Worm (Caenorhabditis elegans) whole organism, mixed stage, embryonic: ENCODE data around the gene fbxa-9.

ENCODE experiments used
- M03D4.4 ChIP-seq: sonication (generic microtip); optimal IDR thresholded peaks from 2 replicates; lab custom pipeline; 2017; ENCODE audit warnings: mild to moderate bottlenecking, missing genetic modification characterization, missing compliant biosample characterization
- blmp-1 ChIP-seq: fragments of 150-350 bp; optimal IDR thresholded peaks from 2 replicates; lab custom pipeline; 2014; ENCODE audit warnings: missing biosample characterization, missing genetic modification characterization
- ceh-39 ChIP-seq: fragments of 150-350 bp; optimal IDR thresholded peaks from 2 replicates; lab custom pipeline; 2014; ENCODE audit warnings: missing biosample characterization, missing genetic modification characterization
- ceh-43 ChIP-seq: fragments of 200-800 bp; sonication (Bioruptor generic); optimal IDR thresholded peaks from 2 replicates; lab custom pipeline; 2018; ENCODE audit warnings: mild to moderate bottlenecking, missing genetic modification characterization, moderate library complexity, missing compliant biosample characterization
- ceh-83 ChIP-seq: fragments of 200-800 bp; sonication (Bioruptor generic); optimal IDR thresholded peaks from 2 replicates; lab custom pipeline; 2018; ENCODE audit warnings: mild to moderate bottlenecking, missing genetic modification characterization, missing compliant biosample characterization
- ces-1 ChIP-seq: fragments of 150-350 bp; optimal IDR thresholded peaks from 2 replicates; lab custom pipeline; 2014; ENCODE audit warnings: missing biosample characterization, missing genetic modification reagents, missing genetic modification characterization
- cnd-1 ChIP-seq: fragments of 200-800 bp; sonication (Bioruptor generic); optimal IDR thresholded peaks from 2 replicates; lab custom pipeline; 2018; ENCODE audit warnings: mild to moderate bottlenecking, missing genetic modification characterization, missing compliant biosample characterization
- drap-1 ChIP-seq: fragments of 200-800 bp; sonication (Bioruptor generic); optimal IDR thresholded peaks from 3 replicates; lab custom pipeline; 2018; ENCODE audit warnings: mild to moderate bottlenecking, missing genetic modification characterization, missing compliant biosample characterization
- elt-1 ChIP-seq: sonication (generic microtip); optimal IDR thresholded peaks from 2 replicates; lab custom pipeline; 2017; ENCODE audit warnings: missing genetic modification characterization, mild to moderate bottlenecking, missing compliant biosample characterization, antibody characterized with exemption, moderate library complexity, borderline replicate concordance; ENCODE audit not compliant: insufficient read depth
- elt-3 ChIP-seq: fragments of 150-350 bp; optimal IDR thresholded peaks from 2 replicates; lab custom pipeline; 2014; ENCODE audit warnings: missing biosample characterization, missing genetic modification characterization
- ham-2 ChIP-seq: fragments of 200-800 bp; sonication (Bioruptor generic); optimal IDR thresholded peaks from 2 replicates; lab custom pipeline; 2018; ENCODE audit warnings: mild to moderate bottlenecking, missing genetic modification characterization, missing compliant biosample characterization
- hlh-1 ChIP-seq: fragments of 150-350 bp; optimal IDR thresholded peaks from 2 replicates; lab custom pipeline; 2014; ENCODE audit warnings: missing biosample characterization, missing genetic modification reagents, missing genetic modification characterization
- lin-13 ChIP-seq: fragments of 150-350 bp; optimal IDR thresholded peaks from 2 replicates; lab custom pipeline; 2014; ENCODE audit warnings: missing biosample characterization, missing genetic modification characterization
- lin-32 ChIP-seq: fragments of 200-800 bp; sonication (Bioruptor generic); optimal IDR thresholded peaks from 2 replicates; lab custom pipeline; 2018; ENCODE audit warnings: mild to moderate bottlenecking, missing genetic modification characterization, missing compliant biosample characterization
- lsy-2 ChIP-seq: fragments of 150-350 bp; optimal IDR thresholded peaks from 2 replicates; lab custom pipeline; 2014; ENCODE audit warnings: missing biosample characterization, missing genetic modification characterization
- mab-5 ChIP-seq: fragments of 150-350 bp; optimal IDR thresholded peaks from 2 replicates; lab custom pipeline; 2014; ENCODE audit warnings: missing biosample characterization, missing genetic modification characterization
- mep-1 ChIP-seq: fragments of 150-350 bp; optimal IDR thresholded peaks from 2 replicates; lab custom pipeline; 2017; ENCODE audit warnings: missing biosample characterization, missing genetic modification reagents, missing genetic modification characterization, inconsistent platforms
- mls-2 ChIP-seq: sonication (generic microtip); optimal IDR thresholded peaks from 2 replicates; lab custom pipeline; 2016; ENCODE audit warnings: mild to moderate bottlenecking, missing genetic modification characterization, moderate library complexity, missing compliant biosample characterization
- nhr-12 ChIP-seq: fragments of 150-350 bp; optimal IDR thresholded peaks from 2 replicates; lab custom pipeline; 2014; ENCODE audit warnings: missing biosample characterization, missing genetic modification characterization
- nhr-2 ChIP-seq: fragments of 150-350 bp; optimal IDR thresholded peaks from 2 replicates; lab custom pipeline; 2014; ENCODE audit warnings: missing biosample characterization, missing genetic modification characterization
- nhr-237 ChIP-seq: fragments of 150-350 bp; optimal IDR thresholded peaks from 2 replicates; lab custom pipeline; 2014; ENCODE audit warnings: missing biosample characterization, missing genetic modification characterization
- nhr-28 ChIP-seq: fragments of 150-350 bp; optimal IDR thresholded peaks from 2 replicates; lab custom pipeline; 2014; ENCODE audit warnings: missing biosample characterization, missing genetic modification characterization
- pha-4 ChIP-seq: fragments of 150-350 bp; optimal IDR thresholded peaks from 2 replicates; lab custom pipeline; 2018; ENCODE audit warnings: missing biosample characterization, missing genetic modification reagents, missing genetic modification characterization
- sem-2 ChIP-seq: fragments of 200-800 bp; sonication (Bioruptor generic); optimal IDR thresholded peaks from 2 replicates; lab custom pipeline; 2018; ENCODE audit warnings: mild to moderate bottlenecking, missing genetic modification characterization, missing compliant biosample characterization
- snpc-4 ChIP-seq: fragments of 150-350 bp; optimal IDR thresholded peaks from 2 replicates; lab custom pipeline; 2014; ENCODE audit warnings: missing biosample characterization, missing genetic modification characterization
- sptf-1 ChIP-seq: sonication (generic microtip); optimal IDR thresholded peaks from 2 replicates; lab custom pipeline; 2017; ENCODE audit warnings: mild to moderate bottlenecking, missing genetic modification characterization, moderate library complexity, missing compliant biosample characterization
- tbx-8 ChIP-seq: fragments of 200-800 bp; sonication (Bioruptor generic); optimal IDR thresholded peaks from 2 replicates; lab custom pipeline; 2018; ENCODE audit warnings: mild to moderate bottlenecking, missing genetic modification characterization, moderate library complexity, missing compliant biosample characterization
- unc-120 ChIP-seq: sonication (generic microtip); optimal IDR thresholded peaks from 2 replicates; lab custom pipeline; 2017; ENCODE audit warnings: missing genetic modification characterization, missing compliant biosample characterization; ENCODE audit not compliant: poor library complexity, severe bottlenecking
- unc-39 ChIP-seq: fragments of 150-350 bp; optimal IDR thresholded peaks from 2 replicates; lab custom pipeline; 2014; ENCODE audit warnings: missing biosample characterization, missing genetic modification characterization
- unc-62 ChIP-seq: fragments of 150-350 bp; optimal IDR thresholded peaks from 2 replicates; lab custom pipeline; 2014; ENCODE audit warnings: missing biosample characterization, missing genetic modification reagents, missing genetic modification characterization
- zip-8 ChIP-seq: fragments of 150-350 bp; optimal IDR thresholded peaks from 2 replicates; lab custom pipeline; 2014; ENCODE audit warnings: missing biosample characterization, missing genetic modification characterization
- ztf-11 ChIP-seq: fragments of 150-350 bp; optimal IDR thresholded peaks from 2 replicates; lab custom pipeline; 2014; ENCODE audit warnings: missing biosample characterization, missing genetic modification characterization

The fbxa-9 gene

DNA sequence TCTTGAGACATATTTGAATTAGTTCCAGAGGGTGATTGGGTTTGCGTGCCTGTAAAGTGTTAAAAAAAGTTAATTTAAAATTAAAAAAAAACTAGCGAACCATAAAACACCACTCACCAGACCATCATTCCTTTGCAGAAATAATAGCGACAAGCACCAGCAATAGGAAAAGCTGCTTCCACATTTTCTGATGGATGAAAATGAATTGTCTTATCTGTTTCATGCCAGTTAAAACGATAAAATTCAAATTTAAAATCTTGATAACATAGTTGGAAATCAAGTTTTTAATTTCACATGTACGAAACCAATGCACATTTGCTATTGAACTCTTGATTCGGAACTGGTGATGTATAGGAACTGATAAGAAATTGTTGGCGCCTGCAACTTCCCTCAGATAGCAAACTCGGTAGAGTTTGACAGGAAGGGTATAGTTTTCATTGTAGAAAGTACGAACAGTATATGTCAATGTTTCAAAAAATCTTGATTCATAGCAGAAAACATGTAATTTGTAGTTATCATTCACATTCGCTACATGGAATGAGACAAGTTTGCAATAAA is 26.8 kb upstream of the fbxa-9 start, which contains the start of gene C39B5.10:
TSS of gene C39B5.10 (minus strand) at position 51 of the 558 bp plus-strand sequence.
- TF ChIP-seq drap-1 (GFP tag; lab: Kevin White, UChicago) (no peak), lin-32 (GFP tag; lab: Kevin White, UChicago) (no peak), cnd-1 (tag; lab: Kevin White, UChicago) (no peak), lsy-2 (no peak), ham-2 (no peak), unc-39 (tag; lab: Kevin White, UChicago) (no peak), sem-2 (GFP tag; lab: Kevin White, UChicago) (no peak), nhr-28 (tag; lab: Kevin White, UChicago) (no peak), mep-1 (tag; lab: Kevin White, UChicago) (no peak), ceh-39 (tag; lab: Kevin White, UChicago) (no peak), snpc-4 (tag; lab: Kevin White, UChicago) (no peak), mls-2 (tag; lab: Kevin White, UChicago) (no peak), pha-4 (no peak), unc-120 (no peak), zip-8 (tag; lab: Kevin White, UChicago) (no peak), sptf-1 (no peak), nhr-2 (tag; lab: Kevin White, UChicago) (no peak)
- TF ChIP-seq, all 35 proteins: peak for 0

ce11 chrIII:2240471-2240870 is 26.0 kb upstream of the fbxa-9 start, which contains the start of gene srz-56:
Gene srz-56 (plus strand): TSS chrIII:2240771.
- no peak for TF ChIP-seq elt-3 (tag; lab: Kevin White, UChicago)

ce11 chrIII:2243617-2244016 is 22.8 kb upstream of the fbxa-9 start:
- TF ChIP-seq unc-62 (no peak), ham-2 (no peak), ceh-43 (GFP tag; lab: Kevin White, UChicago) (no peak), nhr-12 (tag; lab: Kevin White, UChicago) (no peak), nhr-237 (tag; lab: Kevin White, UChicago) (no peak), M03D4.4 (no peak), ceh-83 (GFP tag; lab: Kevin White, UChicago) (no peak), lsy-2 (no peak), hlh-1 (no peak), unc-120 (no peak), mep-1 (tag; lab: Kevin White, UChicago) (no peak), elt-3 (tag; lab: Kevin White, UChicago) (no peak), ztf-11 (tag; lab: Kevin White, UChicago) (no peak), tbx-8 (GFP tag; lab: Kevin White, UChicago) (no peak), cnd-1 (tag; lab: Kevin White, UChicago) (no peak), nhr-28 (tag; lab: Kevin White, UChicago) (no peak), blmp-1 (tag; lab: Kevin White, UChicago) (no peak), nhr-2 (tag; lab: Kevin White, UChicago) (no peak)
- TF ChIP-seq, all 35 proteins: peak for 0

ce11 chrIII:2245727-2246126 is 20.7 kb upstream of the fbxa-9 start, which contains the start of gene srd-67:
Gene srd-67 (minus strand): TSS chrIII:2245827.
- TF ChIP-seq ceh-83 (GFP tag; lab: Kevin White, UChicago) (no peak), mab-5 (no peak), cnd-1 (tag; lab: Kevin White, UChicago) (no peak), snpc-4 (tag; lab: Kevin White, UChicago) (no peak), hlh-1 (no peak), ham-2 (no peak), unc-120 (no peak), unc-62 (no peak), lsy-2 (no peak), pha-4 (no peak), mls-2 (tag; lab: Kevin White, UChicago) (no peak), mep-1 (tag; lab: Kevin White, UChicago) (no peak), tbx-8 (GFP tag; lab: Kevin White, UChicago) (no peak), elt-1 (no peak), ceh-39 (tag; lab: Kevin White, UChicago) (no peak), zip-8 (tag; lab: Kevin White, UChicago) (no peak), sptf-1 (no peak), lin-13 (tag; lab: Kevin White, UChicago) (no peak), nhr-12 (tag; lab: Kevin White, UChicago) (no peak), lin-32 (GFP tag; lab: Kevin White, UChicago) (no peak)
- TF ChIP-seq, all 35 proteins: peak for 0

- no peak for TF ChIP-seq lin-32 (GFP tag; lab: Kevin White, UChicago)
- TF ChIP-seq lsy-2, result no peak
- TF ChIP-seq nhr-237 (tag; lab: Kevin White, UChicago), result no peak
- no peak for TF ChIP-seq elt-1
- no peak for TF ChIP-seq nhr-28 (tag; lab: Kevin White, UChicago)
- TF ChIP-seq M03D4.4, result no peak
- no peak for TF ChIP-seq mep-1 (tag; lab: Kevin White, UChicago)
- no peak for TF ChIP-seq sem-2 (GFP tag; lab: Kevin White, UChicago)
- no peak for TF ChIP-seq blmp-1 (tag; lab: Kevin White, UChicago)
- TF ChIP-seq ham-2, result no peak
- TF ChIP-seq nhr-12 (tag; lab: Kevin White, UChicago), result no peak
- no peak for TF ChIP-seq ceh-39 (tag; lab: Kevin White, UChicago)
- no peak for TF ChIP-seq ces-1
- TF ChIP-seq mls-2 (tag; lab: Kevin White, UChicago), result no peak
- no peak for TF ChIP-seq cnd-1 (tag; lab: Kevin White, UChicago)
Measured at ce11 chrIII:2251348-2251747, 15.1 kb upstream of the fbxa-9 start, which contains the start of gene fbxa-7. Gene fbxa-7 (minus strand): TSS chrIII:2251448.
